Worm (Caenorhabditis elegans): ENCODE measurements around the gene lev-9.

ce11 chrX:6326088-6326487, 34.6 kb upstream of the lev-9 start, which contains the start of gene col-168:
- no peak for TF ChIP-seq F10E7.11 (tag; optimal IDR thresholded peaks at IDR 0.05)
- TF ChIP-seq unc-62 (GFP tag; optimal IDR thresholded peaks at IDR 0.05): no peak
- no peak for TF ChIP-seq madf-10 (tag; optimal IDR thresholded peaks at IDR 0.05)
- no peak for TF ChIP-seq snpc-4 (GFP tag; optimal IDR thresholded peaks at IDR 0.05)
- TF ChIP-seq snpc-4 (tag; optimal IDR thresholded peaks at IDR 0.05): no peak
- no peak for TF ChIP-seq C17E4.6 (GFP tag; IDR thresholded peaks at IDR 0.05)
- no peak for TF ChIP-seq nhr-80 (tag; optimal IDR thresholded peaks at IDR 0.05)
- no peak for TF ChIP-seq D2030.7 (GFP tag; IDR thresholded peaks at IDR 0.05)
- no peak for TF ChIP-seq lin-35 (GFP tag; optimal IDR thresholded peaks at IDR 0.05)
- TF ChIP-seq ama-1 (optimal IDR thresholded peaks at IDR 0.05): no peak
- TF ChIP-seq ama-1 (GFP tag; optimal IDR thresholded peaks at IDR 0.05): no peak
- no peak for TF ChIP-seq nfya-1 (tag; optimal IDR thresholded peaks at IDR 0.05; ENCODE audit: borderline replicate concordance, insufficient read depth)

Data from whole organism, young adult.